Worm (Caenorhabditis elegans) whole organism, L3 larva: Measurements from ENCODE around the gene R02D1.2.
"Not testable (repeated sequence)": the region's sequence is repeated elsewhere in the genome, so short reads cannot be mapped to it uniquely, and the experiment has no call there.

ENCODE experiments used
- R02D3.7 ChIP-seq: fragments of 150-350 bp; optimal IDR thresholded peaks from 2 replicates; lab custom pipeline; 2014; ENCODE audit warnings: missing biosample characterization, missing genetic modification characterization
- aly-2 ChIP-seq: fragments of 150-350 bp; optimal IDR thresholded peaks from 2 replicates; lab custom pipeline; 2014; ENCODE audit warnings: missing biosample characterization, missing genetic modification characterization
- ama-1 ChIP-seq: fragments of 150-350 bp; optimal IDR thresholded peaks from 2 replicates; lab custom pipeline; 2018
- ceh-16 ChIP-seq: sonication (generic microtip); optimal IDR thresholded peaks from 2 replicates; lab custom pipeline; 2017; ENCODE audit warnings: missing biosample characterization, missing genetic modification characterization
- ceh-82 ChIP-seq: fragments of 150-350 bp; optimal IDR thresholded peaks from 2 replicates; lab custom pipeline; 2014; ENCODE audit warnings: missing biosample characterization, missing genetic modification characterization
- daf-12 ChIP-seq: fragments of 150-350 bp; optimal IDR thresholded peaks from 2 replicates; lab custom pipeline; 2014; ENCODE audit warnings: missing biosample characterization, missing genetic modification reagents, missing genetic modification characterization
- egl-5 ChIP-seq: fragments of 150-350 bp; optimal IDR thresholded peaks from 2 replicates; lab custom pipeline; 2017; ENCODE audit warnings: missing biosample characterization, missing genetic modification reagents, missing genetic modification characterization, inconsistent platforms
- elt-1 ChIP-seq: fragments of 150-350 bp; optimal IDR thresholded peaks from 2 replicates; lab custom pipeline; 2014; ENCODE audit warnings: missing biosample characterization, missing genetic modification characterization
- elt-2 ChIP-seq: sonication (generic microtip); optimal IDR thresholded peaks from 2 replicates; lab custom pipeline; 2016; ENCODE audit warnings: missing genetic modification reagents, mild to moderate bottlenecking, missing genetic modification characterization, missing compliant biosample characterization
- elt-3 ChIP-seq, 3 experiments: fragments of 150-350 bp in 1 of 3; sonication (generic microtip) in 2 of 3; optimal IDR thresholded peaks; 2 replicates in 2 of 3; 4 replicates in 1 of 3; lab custom pipeline; 2014 to 2017; ENCODE audit warnings: missing biosample characterization in 3 of 3, missing genetic modification characterization in 3 of 3
- eor-1 ChIP-seq, 2 experiments: fragments of 150-350 bp; optimal IDR thresholded peaks; 2 replicates each; lab custom pipeline; 2014 to 2018; ENCODE audit warnings: missing biosample characterization in 2 of 2, missing genetic modification characterization in 2 of 2
- fkh-10 ChIP-seq: sonication (generic microtip); optimal IDR thresholded peaks from 2 replicates; lab custom pipeline; 2017; ENCODE audit warnings: missing biosample characterization, missing genetic modification reagents, missing genetic modification characterization
- fkh-2 ChIP-seq: fragments of 150-350 bp; optimal IDR thresholded peaks from 2 replicates; lab custom pipeline; 2014; ENCODE audit warnings: missing biosample characterization, missing genetic modification reagents, missing genetic modification characterization
- fos-1 ChIP-seq: fragments of 150-350 bp; optimal IDR thresholded peaks from 2 replicates; lab custom pipeline; 2014; ENCODE audit warnings: missing biosample characterization, missing genetic modification characterization
- jun-1 ChIP-seq: fragments of 150-350 bp; optimal IDR thresholded peaks from 2 replicates; lab custom pipeline; 2014; ENCODE audit warnings: missing biosample characterization, missing genetic modification reagents, missing genetic modification characterization
- lin-15B ChIP-seq: fragments of 150-350 bp; optimal IDR thresholded peaks from 2 replicates; lab custom pipeline; 2014; ENCODE audit warnings: missing biosample characterization, missing genetic modification characterization
- lin-39 ChIP-seq: fragments of 150-350 bp; optimal IDR thresholded peaks from 2 replicates; lab custom pipeline; 2018; ENCODE audit warnings: missing biosample characterization, missing genetic modification reagents, missing genetic modification characterization
- lsy-12 ChIP-seq: sonication (generic microtip); optimal IDR thresholded peaks from 2 replicates; lab custom pipeline; 2016; ENCODE audit warnings: mild to moderate bottlenecking, missing genetic modification characterization, missing compliant biosample characterization
- mdl-1 ChIP-seq: fragments of 150-350 bp; optimal IDR thresholded peaks from 2 replicates; lab custom pipeline; 2014; ENCODE audit warnings: missing biosample characterization, missing genetic modification characterization
- mml-1 ChIP-seq: fragments of 150-350 bp; sonication (generic microtip); optimal IDR thresholded peaks from 3 replicates; lab custom pipeline; 2014; ENCODE audit warnings: missing biosample characterization, missing genetic modification characterization
- nhr-11 ChIP-seq: fragments of 150-350 bp; optimal IDR thresholded peaks from 2 replicates; lab custom pipeline; 2014; ENCODE audit warnings: missing biosample characterization, missing genetic modification characterization
- nhr-12 ChIP-seq: fragments of 150-350 bp; optimal IDR thresholded peaks from 2 replicates; lab custom pipeline; 2014; ENCODE audit warnings: missing biosample characterization, missing genetic modification characterization
- nhr-43 ChIP-seq: sonication (generic microtip); optimal IDR thresholded peaks from 2 replicates; lab custom pipeline; 2016; ENCODE audit warnings: mild to moderate bottlenecking, missing genetic modification characterization, missing compliant biosample characterization; ENCODE audit not compliant: poor library complexity, severe bottlenecking
- nhr-76 ChIP-seq: fragments of 150-350 bp; sonication (generic microtip); optimal IDR thresholded peaks from 5 replicates; lab custom pipeline; 2014; ENCODE audit warnings: missing biosample characterization, missing genetic modification characterization
- pqm-1 ChIP-seq: fragments of 150-350 bp; optimal IDR thresholded peaks from 2 replicates; lab custom pipeline; 2017; ENCODE audit warnings: missing biosample characterization, missing genetic modification characterization, inconsistent platforms
- sea-2 ChIP-seq: fragments of 150-350 bp; sonication (generic microtip); optimal IDR thresholded peaks from 4 replicates; lab custom pipeline; 2014; ENCODE audit warnings: missing biosample characterization, missing genetic modification reagents, missing genetic modification characterization
- tbx-2 ChIP-seq: sonication (generic microtip); optimal IDR thresholded peaks from 2 replicates; lab custom pipeline; 2016; ENCODE audit warnings: mild to moderate bottlenecking, missing genetic modification characterization, missing compliant biosample characterization
- unc-39 ChIP-seq: sonication (generic microtip); optimal IDR thresholded peaks from 4 replicates; lab custom pipeline; 2017; ENCODE audit warnings: missing biosample characterization, missing genetic modification characterization
- unc-62 ChIP-seq: fragments of 150-350 bp; sonication (generic microtip); optimal IDR thresholded peaks from 4 replicates; lab custom pipeline; 2014; ENCODE audit warnings: missing biosample characterization, missing genetic modification reagents, missing genetic modification characterization
- ztf-11 ChIP-seq: fragments of 150-350 bp; optimal IDR thresholded peaks from 2 replicates; lab custom pipeline; 2014; ENCODE audit warnings: missing biosample characterization, missing genetic modification characterization
- ztf-4 ChIP-seq: fragments of 150-350 bp; optimal IDR thresholded peaks from 2 replicates; lab custom pipeline; 2014; ENCODE audit warnings: missing biosample characterization, missing genetic modification characterization

R02D1.2 gene

ce11 chrV:4303793-4304192, 18.8 kb downstream of the R02D1.2 start:
- TF ChIP-seq fos-1 (tag; lab: Kevin White, UChicago): no peak
- no peak for TF ChIP-seq fkh-10
- no peak for TF ChIP-seq jun-1
- no peak for TF ChIP-seq sea-2 (GFP tag; lab: Kevin White, UChicago)
- no peak for TF ChIP-seq ztf-4 (tag; lab: Kevin White, UChicago)
- TF ChIP-seq pqm-1: no peak
- TF ChIP-seq ceh-16 (tag; lab: Kevin White, UChicago): no peak
- no peak for TF ChIP-seq lsy-12 (tag; lab: Kevin White, UChicago)
- TF ChIP-seq eor-1 (tag; optimal IDR thresholded peaks at IDR 0.05; lab: Kevin White, UChicago): no peak
- TF ChIP-seq mml-1 (tag; lab: Kevin White, UChicago): no peak
- TF ChIP-seq aly-2 (tag; lab: Kevin White, UChicago): no peak
- TF ChIP-seq nhr-12 (tag; lab: Kevin White, UChicago): no peak
- TF ChIP-seq ama-1 (lab: Kevin White, UChicago): no peak
- TF ChIP-seq ztf-11 (tag; lab: Kevin White, UChicago): no peak
- no peak for TF ChIP-seq elt-3 (tag; optimal IDR thresholded peaks at IDR 0.05; lab: Kevin White, UChicago)
- TF ChIP-seq ceh-82 (tag; lab: Kevin White, UChicago): no peak
- TF ChIP-seq nhr-11 (tag; lab: Kevin White, UChicago): no peak
- TF ChIP-seq nhr-43 (tag; lab: Kevin White, UChicago): no peak

- TF ChIP-seq nhr-12 (tag; lab: Kevin White, UChicago): no peak
Observed at ce11 chrV:4302842-4303241, 19.8 kb downstream of the R02D1.2 start.

- TF ChIP-seq daf-12 (tag; lab: Kevin White, UChicago) (no peak), unc-39 (tag; lab: Kevin White, UChicago) (no peak), elt-1 (tag; lab: Kevin White, UChicago) (no peak), sea-2 (GFP tag; lab: Kevin White, UChicago) (no peak), lin-39 (tag; lab: Kevin White, UChicago) (no peak), fkh-10 (no peak), mdl-1 (tag; lab: Kevin White, UChicago) (no peak), R02D3.7 (tag; lab: Kevin White, UChicago) (no peak), fkh-2 (tag; lab: Kevin White, UChicago) (no peak)
Observed at ce11 chrV:4299741-4300140, 22.9 kb downstream of the R02D1.2 start, which contains the start of gene ZC132.3. TSS of gene ZC132.3 (minus strand) at chrV:4299841.

- no peak for TF ChIP-seq unc-39 (tag; lab: Kevin White, UChicago)
- TF ChIP-seq tbx-2: no peak
- TF ChIP-seq, all 47 proteins: peak for 0
Observed at ce11 chrV:4298579-4298978, 24.0 kb downstream of the R02D1.2 start, which contains the start of gene ZC132.11. TSS of gene ZC132.11 (minus strand) at chrV:4298679.

ce11 chrV:4295920-4296319, 26.7 kb downstream of the R02D1.2 start, which contains the start of gene F47D2.11:
TSS of gene F47D2.11 (minus strand) at chrV:4296020.
- no peak for TF ChIP-seq nhr-11 (tag; lab: Kevin White, UChicago)
- no peak for TF ChIP-seq nhr-76 (tag; lab: Kevin White, UChicago)
- no peak for TF ChIP-seq elt-2
- no peak for TF ChIP-seq ztf-11 (tag; lab: Kevin White, UChicago)
- TF ChIP-seq unc-62 (GFP tag; lab: Kevin White, UChicago): no peak
- TF ChIP-seq elt-3 (tag; optimal IDR thresholded peaks at IDR 0.05; lab: Kevin White, UChicago): no peak
- TF ChIP-seq unc-39 (tag; lab: Kevin White, UChicago): no peak
- TF ChIP-seq egl-5 (tag; lab: Kevin White, UChicago): no peak

- not testable (repeated sequence) for TF ChIP-seq ztf-11 (tag; lab: Kevin White, UChicago); eor-1 (tag; optimal IDR thresholded peaks at IDR 0.05; lab: Kevin White, UChicago); lin-15B
Observed at ce11 chrV:4293425-4293824, 29.2 kb downstream of the R02D1.2 start, which contains the start of gene srh-194. TSS of gene srh-194 (minus strand) at chrV:4293525.
